Fruit fly (Drosophila melanogaster) whole organism, prepupa: Measurements from ENCODE around the gene AOX3.
A peak's percentile ranks its signal among the peaks of the same experiment; 100 is the strongest.

Experiments used
- CG11294 ChIP-seq: fragments of 200-800 bp; sonication (Bioruptor generic); IDR thresholded peaks from 2 replicates; pipeline ENCODE4 v1.3.6; 2022; ENCODE audit warnings: missing biosample characterization, missing genetic modification characterization
- Hr38 ChIP-seq: sonication (Bioruptor generic); optimal IDR thresholded peaks from 2 replicates; lab custom pipeline; 2016; ENCODE audit warnings: missing biosample characterization, missing genetic modification characterization
- OdsH ChIP-seq: fragments of 200-800 bp; sonication (Bioruptor generic); optimal IDR thresholded peaks from 3 replicates; lab custom pipeline; 2016; ENCODE audit warnings: missing biosample characterization, missing genetic modification characterization
- Smox ChIP-seq: fragments of 200-800 bp; sonication (Bioruptor generic); optimal IDR thresholded peaks from 3 replicates; lab custom pipeline; 2016; ENCODE audit warnings: missing biosample characterization, missing genetic modification characterization
- Sox102F ChIP-seq: fragments of 200-800 bp; sonication (Bioruptor generic); optimal IDR thresholded peaks from 2 replicates; lab custom pipeline; 2016; ENCODE audit warnings: missing biosample characterization, mild to moderate bottlenecking, missing genetic modification characterization
- Sox15 ChIP-seq: fragments of 200-800 bp; sonication (Bioruptor generic); optimal IDR thresholded peaks from 3 replicates; lab custom pipeline; 2016; ENCODE audit warnings: missing biosample characterization, missing genetic modification characterization
- net ChIP-seq: fragments of 200-800 bp; sonication (Bioruptor generic); optimal IDR thresholded peaks from 3 replicates; lab custom pipeline; 2016; ENCODE audit warnings: missing biosample characterization, missing genetic modification characterization

dm6 chr3R:15566948-15567347 lies 19.0 kb upstream of the AOX3 start:
- TF ChIP-seq Hr38 (GFP tag; lab: Kevin White, UChicago) (no peak), Smox (GFP tag; lab: Kevin White, UChicago) (no peak), OdsH (GFP tag; lab: Kevin White, UChicago) (peak; percentile 58), Sox15 (GFP tag; lab: Kevin White, UChicago) (no peak), Sox102F (GFP tag; lab: Kevin White, UChicago) (no peak), CG11294 (GFP tag; lab: Robert Waterston, UW) (peak; percentile 30; the same call in 1 of the 2 replicates), net (GFP tag; lab: Kevin White, UChicago) (peak; percentile 40)
